Fruit fly (Drosophila melanogaster): ENCODE measurements around the gene Cpr65Ax2.
"Not testable (repeated sequence)": the region's sequence is repeated elsewhere in the genome, so short reads cannot be mapped to it uniquely, and the experiment has no call there.

DNA sequence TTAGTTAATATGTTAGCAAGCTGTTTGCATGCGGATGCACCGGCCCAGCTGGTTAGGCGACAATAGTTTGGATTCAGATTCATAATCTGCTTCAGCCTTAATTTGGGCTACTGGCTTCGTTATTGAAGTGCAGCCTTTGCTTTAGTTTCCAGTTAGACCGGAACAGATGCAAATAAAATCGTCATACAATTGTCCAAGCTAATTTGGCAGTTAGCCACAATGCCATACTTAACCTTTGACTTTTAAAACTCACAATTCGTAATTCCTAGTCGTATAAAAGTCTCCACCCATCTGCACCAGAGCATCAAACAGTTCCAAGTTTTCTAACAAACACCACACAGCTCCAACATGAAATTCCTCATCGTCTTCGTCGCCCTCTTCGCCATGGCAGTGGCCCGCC is 4.3 kb downstream of the Cpr65Ax2 start, which contains the start of gene Lcp65Ab2:
- not testable (repeated sequence) for TF ChIP-seq CTCF, CG8478 (optimal IDR thresholded peaks at IDR 0.05)

All from S2 (cell line).